Fruit fly (Drosophila melanogaster) whole organism, embryonic: ENCODE data around the gene mRpL19.

Source experiments
- Adf1 ChIP-seq: fragments of 200-800 bp; sonication (Bioruptor generic); IDR thresholded peaks from 2 replicates; pipeline ENCODE4 v1.3.6; 2022; ENCODE audit warnings: missing biosample characterization, missing genetic modification characterization
- Atf6 ChIP-seq: fragments of 200-800 bp; sonication (Bioruptor generic); IDR thresholded peaks from 2 replicates; pipeline ENCODE4 v1.3.6; 2022; ENCODE audit warnings: missing biosample characterization, missing genetic modification characterization
- CG10979 ChIP-seq: fragments of 200-800 bp; sonication (Bioruptor generic); optimal IDR thresholded peaks from 2 replicates; lab custom pipeline; 2018; ENCODE audit warnings: missing biosample characterization, mild to moderate bottlenecking, missing genetic modification characterization, moderate library complexity
- CG11247 ChIP-seq: fragments of 200-800 bp; sonication (Bioruptor generic); IDR thresholded peaks from 2 replicates; pipeline ENCODE4 v1.3.6; 2022; ENCODE audit warnings: missing biosample characterization, missing genetic modification characterization
- CG11504 ChIP-seq: fragments of 200-800 bp; sonication (Bioruptor generic); optimal IDR thresholded peaks from 3 replicates; lab custom pipeline; 2019; ENCODE audit warnings: missing biosample characterization, mild to moderate bottlenecking, missing genetic modification characterization, moderate library complexity
- CG12769 ChIP-seq: fragments of 200-800 bp; sonication (Bioruptor generic); optimal IDR thresholded peaks from 2 replicates; lab custom pipeline; 2019; ENCODE audit warnings: missing biosample characterization, mild to moderate bottlenecking, missing genetic modification characterization, moderate library complexity
- CG17385 ChIP-seq: fragments of 200-800 bp; sonication (Bioruptor generic); optimal IDR thresholded peaks from 3 replicates; lab custom pipeline; 2018; ENCODE audit warnings: missing biosample characterization, mild to moderate bottlenecking, missing genetic modification characterization
- CG1792 ChIP-seq: fragments of 200-800 bp; sonication (Bioruptor generic); optimal IDR thresholded peaks from 2 replicates; lab custom pipeline; 2016; ENCODE audit warnings: missing biosample characterization, missing genetic modification characterization
- CG2120 ChIP-seq: fragments of 200-800 bp; sonication (Bioruptor generic); optimal IDR thresholded peaks from 3 replicates; lab custom pipeline; 2016; ENCODE audit warnings: missing biosample characterization, missing genetic modification characterization
- CG2875 ChIP-seq: fragments of 200-800 bp; sonication (Bioruptor generic); optimal IDR thresholded peaks from 2 replicates; lab custom pipeline; 2017; ENCODE audit warnings: missing biosample characterization, mild to moderate bottlenecking, missing genetic modification characterization, missing genetic modification reagents
- CG30020 ChIP-seq: fragments of 200-800 bp; optimal IDR thresholded peaks from 2 replicates; lab custom pipeline; 2019; ENCODE audit warnings: missing biosample characterization, mild to moderate bottlenecking, missing genetic modification characterization, moderate library complexity
- CG3995 ChIP-seq: fragments of 200-800 bp; sonication (Bioruptor generic); optimal IDR thresholded peaks from 3 replicates; lab custom pipeline; 2016; ENCODE audit warnings: missing biosample characterization, missing genetic modification characterization
- CG4328 ChIP-seq: fragments of 200-800 bp; sonication (Bioruptor generic); optimal IDR thresholded peaks from 3 replicates; lab custom pipeline; 2017; ENCODE audit warnings: missing biosample characterization, missing genetic modification reagents, missing genetic modification characterization
- CG6689 ChIP-seq: fragments of 200-800 bp; sonication (Bioruptor generic); IDR thresholded peaks from 2 replicates; pipeline ENCODE4 v1.3.6; 2022; ENCODE audit warnings: missing biosample characterization, missing genetic modification characterization
- CG8924 ChIP-seq: fragments of 200-800 bp; optimal IDR thresholded peaks from 3 replicates; lab custom pipeline; 2019; ENCODE audit warnings: missing biosample characterization, mild to moderate bottlenecking, missing genetic modification characterization, moderate library complexity
- CG9437 ChIP-seq: fragments of 200-800 bp; sonication (Bioruptor generic); optimal IDR thresholded peaks from 2 replicates; lab custom pipeline; 2018; ENCODE audit warnings: missing biosample characterization, mild to moderate bottlenecking, missing genetic modification characterization
- Dp ChIP-seq: fragments of 200-800 bp; sonication (Bioruptor generic); optimal IDR thresholded peaks from 2 replicates; lab custom pipeline; 2018; ENCODE audit warnings: missing biosample characterization, mild to moderate bottlenecking, missing genetic modification characterization, moderate library complexity
- Drgx ChIP-seq: fragments of 200-800 bp; sonication (Bioruptor generic); IDR thresholded peaks from 2 replicates; pipeline ENCODE4 v1.3.6; 2022; ENCODE audit warnings: missing biosample characterization, missing genetic modification characterization
- ERR ChIP-seq: fragments of 200-800 bp; sonication (Bioruptor generic); optimal IDR thresholded peaks from 2 replicates; lab custom pipeline; 2016; ENCODE audit warnings: missing biosample characterization, missing genetic modification characterization
- Ets97D ChIP-seq: fragments of 200-800 bp; sonication (Bioruptor generic); optimal IDR thresholded peaks from 3 replicates; lab custom pipeline; 2016; ENCODE audit warnings: missing biosample characterization, missing genetic modification characterization
- Fer2 ChIP-seq: fragments of 200-800 bp; sonication (Bioruptor generic); optimal IDR thresholded peaks from 2 replicates; lab custom pipeline; 2018; ENCODE audit warnings: missing biosample characterization, mild to moderate bottlenecking, missing genetic modification characterization, moderate library complexity
- HLH3B ChIP-seq: fragments of 200-800 bp; sonication (Bioruptor generic); IDR thresholded peaks from 2 replicates; pipeline ENCODE4 v1.3.6; 2022; ENCODE audit warnings: missing biosample characterization, missing genetic modification characterization
- MTF-1 ChIP-seq: fragments of 200-800 bp; sonication (Bioruptor generic); optimal IDR thresholded peaks from 2 replicates; lab custom pipeline; 2018; ENCODE audit warnings: missing biosample characterization, mild to moderate bottlenecking, missing genetic modification characterization, borderline replicate concordance
- Meics ChIP-seq: fragments of 200-800 bp; sonication (Bioruptor generic); optimal IDR thresholded peaks from 2 replicates; lab custom pipeline; 2017; ENCODE audit warnings: missing biosample characterization, mild to moderate bottlenecking, missing genetic modification characterization
- Sin3A ChIP-seq: fragments of >200 bp; optimal IDR thresholded peaks from 2 replicates; lab custom pipeline; 2018
- YL-1 ChIP-seq: fragments of 200-800 bp; sonication (Bioruptor generic); optimal IDR thresholded peaks from 3 replicates; lab custom pipeline; 2017; ENCODE audit warnings: missing biosample characterization, mild to moderate bottlenecking, missing genetic modification characterization
- bab2 ChIP-seq: fragments of 200-800 bp; sonication (Bioruptor generic); optimal IDR thresholded peaks from 2 replicates; lab custom pipeline; 2016; ENCODE audit warnings: missing biosample characterization, missing genetic modification characterization
- cad ChIP-seq: fragments of >200 bp; optimal IDR thresholded peaks from 2 replicates; lab custom pipeline; 2017; ENCODE audit warnings: missing biosample characterization, missing genetic modification characterization
- cato ChIP-seq: fragments of 200-800 bp; sonication (Bioruptor generic); optimal IDR thresholded peaks from 2 replicates; lab custom pipeline; 2016; ENCODE audit warnings: missing biosample characterization, missing genetic modification characterization, borderline replicate concordance
- esg ChIP-seq: fragments of 200-800 bp; sonication (Bioruptor generic); conservative IDR thresholded peaks from 2 replicates; pipeline ENCODE4 v1.3.6; 2022; ENCODE audit warnings: missing biosample characterization, missing genetic modification characterization
- ham ChIP-seq: fragments of 200-800 bp; sonication (Bioruptor generic); IDR thresholded peaks from 2 replicates; pipeline ENCODE4 v1.3.6; 2022; ENCODE audit warnings: missing biosample characterization, missing genetic modification characterization
- hb ChIP-seq: fragments of 200-800 bp; sonication (Bioruptor generic); IDR thresholded peaks from 3 replicates; pipeline ENCODE4 v1.3.6; 2022; ENCODE audit warnings: missing biosample characterization, missing genetic modification characterization; ENCODE audit not compliant: partially characterized antibody
- hkb ChIP-seq, 2 experiments: fragments of 200-800 bp in 1 of 2; fragments of >200 bp in 1 of 2; sonication (Bioruptor generic) in 1 of 2; IDR thresholded peaks in 1 of 2; optimal IDR thresholded peaks in 1 of 2; 2 replicates each; pipeline versions ENCODE4 v1.3.6 to Lab custom; 2017 to 2022; ENCODE audit warnings: missing biosample characterization in 1 of 2, missing genetic modification characterization in 1 of 2
- jing ChIP-seq: fragments of 200-800 bp; sonication (Bioruptor generic); optimal IDR thresholded peaks from 2 replicates; lab custom pipeline; 2018; ENCODE audit warnings: missing biosample characterization, mild to moderate bottlenecking, missing genetic modification characterization
- lbe ChIP-seq: fragments of 200-800 bp; sonication (Bioruptor generic); optimal IDR thresholded peaks from 2 replicates; lab custom pipeline; 2016; ENCODE audit warnings: missing biosample characterization, mild to moderate bottlenecking, missing genetic modification characterization
- nmo ChIP-seq: fragments of 200-800 bp; sonication (Bioruptor generic); optimal IDR thresholded peaks from 2 replicates; lab custom pipeline; 2018; ENCODE audit warnings: missing biosample characterization, mild to moderate bottlenecking, missing genetic modification characterization, moderate library complexity
- nom ChIP-seq: fragments of 200-800 bp; sonication (Bioruptor generic); optimal IDR thresholded peaks from 2 replicates; lab custom pipeline; 2017; ENCODE audit warnings: missing biosample characterization, missing genetic modification characterization, mild to moderate bottlenecking, moderate library complexity, missing genetic modification reagents
- pita ChIP-seq: fragments of 200-800 bp; sonication (Bioruptor generic); optimal IDR thresholded peaks from 2 replicates; lab custom pipeline; 2017; ENCODE audit warnings: missing biosample characterization, mild to moderate bottlenecking, missing genetic modification characterization
- prd ChIP-seq, 3 experiments: fragments of >200 bp in 2 of 3; fragments of 200-800 bp in 1 of 3; sonication (Bioruptor generic) in 1 of 3; optimal IDR thresholded peaks in 2 of 3; IDR thresholded peaks in 1 of 3; 2 replicates in 2 of 3; 3 replicates in 1 of 3; pipeline versions ENCODE4 v1.3.6 to Lab custom; 2017 to 2022; ENCODE audit warnings: missing biosample characterization in 1 of 3, missing genetic modification characterization in 1 of 3
- scrt ChIP-seq: fragments of 200-800 bp; sonication (Bioruptor generic); optimal IDR thresholded peaks from 2 replicates; lab custom pipeline; 2018; ENCODE audit warnings: missing biosample characterization, mild to moderate bottlenecking, missing genetic modification characterization, moderate library complexity
- sens ChIP-seq: fragments of 200-800 bp; sonication (Bioruptor generic); peaks from one replicate; lab custom pipeline; 2016; ENCODE audit warnings: missing biosample characterization, missing genetic modification characterization
- slbo ChIP-seq: fragments of 200-800 bp; sonication (Bioruptor generic); IDR thresholded peaks from 2 replicates; pipeline ENCODE4 v1.3.6; 2022; ENCODE audit warnings: missing biosample characterization, missing genetic modification characterization
- sr ChIP-seq: fragments of 200-800 bp; sonication (Bioruptor generic); IDR thresholded peaks from 3 replicates; pipeline ENCODE4 v1.3.6; 2022; ENCODE audit warnings: missing biosample characterization, missing genetic modification characterization
- tna ChIP-seq: fragments of 200-800 bp; sonication (Bioruptor generic); IDR thresholded peaks from 2 replicates; pipeline ENCODE4 v1.3.6; 2022; ENCODE audit warnings: missing biosample characterization, missing genetic modification characterization; ENCODE audit not compliant: partially characterized antibody
- toy ChIP-seq: fragments of 200-800 bp; sonication (Bioruptor generic); IDR thresholded peaks from 2 replicates; pipeline ENCODE4 v1.3.6; 2022; ENCODE audit warnings: missing biosample characterization, missing genetic modification characterization

mRpL19 gene

DNA sequence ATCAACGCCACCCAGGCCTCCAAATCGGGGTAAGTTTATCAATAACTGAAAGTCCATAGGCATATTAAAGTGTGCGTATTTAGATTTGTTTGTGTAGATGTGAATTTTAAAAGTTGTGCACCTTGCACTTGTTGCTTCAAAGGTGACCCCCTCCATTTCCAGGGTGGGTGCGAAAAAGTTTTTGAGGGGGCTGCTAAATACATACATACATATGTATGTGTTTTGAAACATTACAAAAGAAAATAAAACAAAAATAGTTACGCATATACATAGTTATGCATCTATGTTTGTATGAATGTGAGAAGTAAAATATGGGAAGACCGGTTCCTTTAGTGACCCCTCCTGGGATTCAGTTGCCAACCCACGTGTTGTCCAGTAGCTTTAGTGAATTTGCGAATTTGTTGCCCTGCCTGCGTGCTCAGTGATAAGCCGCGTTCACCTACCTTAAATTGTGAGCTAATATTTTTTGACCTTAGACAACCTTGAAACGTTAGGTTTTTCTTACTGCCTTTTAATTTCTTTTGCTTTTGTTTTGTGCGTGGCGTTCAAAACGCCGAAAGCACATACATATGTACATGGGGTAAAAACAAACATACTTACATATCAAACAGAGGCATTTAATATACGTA lies 3.9 kb upstream of the mRpL19 start:
- TF ChIP-seq hb (GFP tag; lab: Robert Waterston, UW) (no peak), hkb (optimal IDR thresholded peaks at IDR 0.05; lab: Kevin White, UChicago) (no peak), hkb (GFP tag; IDR thresholded peaks at IDR 0.05; lab: Robert Waterston, UW) (no peak), tna (GFP tag; lab: Robert Waterston, UW) (no peak), Ets97D (GFP tag; lab: Kevin White, UChicago) (no peak), CG1792 (GFP tag; lab: Kevin White, UChicago) (no peak), CG4328 (GFP tag; lab: Kevin White, UChicago) (peak; percentile 41), pita (no peak), CG11247 (no peak), Sin3A (lab: Kevin White, UChicago) (no peak), scrt (GFP tag; lab: Kevin White, UChicago) (peak; percentile 60), YL-1 (peak; percentile 38), ERR (GFP tag; lab: Kevin White, UChicago) (peak; percentile 62), CG9437 (GFP tag; lab: Kevin White, UChicago) (no peak), prd (optimal IDR thresholded peaks at IDR 0.05; lab: Kevin White, UChicago) (no peak), prd (GFP tag; IDR thresholded peaks at IDR 0.05; lab: Robert Waterston, UW) (0 out of 3 replicates have a peak, but pooled peaks have one; percentile 3), esg (GFP tag; lab: Robert Waterston, UW) (no peak), Adf1 (GFP tag; lab: Robert Waterston, UW) (no peak), jing (GFP tag; lab: Kevin White, UChicago) (no peak), cad (no peak), lbe (GFP tag; lab: Kevin White, UChicago) (peak; percentile 14), CG2875 (GFP tag; lab: Kevin White, UChicago) (peak; percentile 8), CG2120 (no peak), nmo (GFP tag; lab: Kevin White, UChicago) (no peak), CG3995 (GFP tag; lab: Kevin White, UChicago) (no peak), HLH3B (GFP tag; lab: Robert Waterston, UW) (no peak), ham (GFP tag; lab: Robert Waterston, UW) (no peak), CG8924 (tag; lab: Kevin White, UChicago) (no peak), toy (GFP tag; lab: Robert Waterston, UW) (no peak), CG30020 (tag; lab: Kevin White, UChicago) (no peak), sr (no peak), CG17385 (GFP tag; lab: Kevin White, UChicago) (no peak), CG12769 (tag; lab: Kevin White, UChicago) (peak; percentile 29), CG11504 (no peak), Fer2 (tag; lab: Kevin White, UChicago) (no peak), Atf6 (no peak; the same call in 1 of the 2 replicates), sens (no peak), CG6689 (GFP tag; lab: Robert Waterston, UW) (peak; percentile 31; the same call in 1 of the 2 replicates), Drgx (GFP tag; lab: Robert Waterston, UW) (peak; percentile 66), nom (GFP tag; lab: Kevin White, UChicago) (no peak), cato (GFP tag; lab: Kevin White, UChicago) (no peak), CG10979 (tag; lab: Kevin White, UChicago) (no peak), MTF-1 (GFP tag; lab: Kevin White, UChicago) (peak; percentile 17), Dp (no peak), bab2 (GFP tag; lab: Kevin White, UChicago) (no peak), Meics (GFP tag; lab: Kevin White, UChicago) (no peak), slbo (peak; percentile 30; the same call in 1 of the 2 replicates)
- TF ChIP-seq, all 482 proteins: peak for 12
